Fruit fly (Drosophila melanogaster): ENCODE data around the gene CG14073.
A peak's percentile ranks its signal among the peaks of the same experiment; 100 is the strongest.

CG14073 gene

dm6 chr3L:18781653-18782629, 38.5 kb downstream of the CG14073 start (continued):
- peak; percentile 56 for TF ChIP-seq PHDP (tag; optimal IDR thresholded peaks at IDR 0.05)
- no peak for TF ChIP-seq ken (GFP tag; IDR thresholded peaks at IDR 0.05)
- TF ChIP-seq CG6683 (GFP tag; optimal IDR thresholded peaks at IDR 0.05) = no peak
- no peak for TF ChIP-seq chn (GFP tag; optimal IDR thresholded peaks at IDR 0.05)
- TF ChIP-seq Myb (GFP tag; optimal IDR thresholded peaks at IDR 0.05) = no peak
- no peak for TF ChIP-seq D (optimal IDR thresholded peaks at IDR 0.05)
- TF ChIP-seq D (GFP tag; optimal IDR thresholded peaks at IDR 0.05) = no peak
- TF ChIP-seq Bdp1 (GFP tag; optimal IDR thresholded peaks at IDR 0.05) = no peak
- TF ChIP-seq Xbp1 (GFP tag; optimal IDR thresholded peaks at IDR 0.05) = peak; percentile 50
- 0 out of 3 replicates have a peak, but pooled peaks have one; percentile 18 for TF ChIP-seq CG7357 (GFP tag; IDR thresholded peaks at IDR 0.05)
- TF ChIP-seq oc (tag; optimal IDR thresholded peaks at IDR 0.05) = no peak
- no peak for TF ChIP-seq tna (GFP tag; IDR thresholded peaks at IDR 0.05; ENCODE audit: partially characterized antibody)
- no peak for TF ChIP-seq slp2 (GFP tag; optimal IDR thresholded peaks at IDR 0.05)
- no peak for TF ChIP-seq zfh1 (GFP tag; IDR thresholded peaks at IDR 0.05)
- no peak for TF ChIP-seq CG12744 (GFP tag; optimal IDR thresholded peaks at IDR 0.05)
- TF ChIP-seq CG10274 (GFP tag; optimal IDR thresholded peaks at IDR 0.05) = no peak
- TF ChIP-seq CG10147 (GFP tag; optimal IDR thresholded peaks at IDR 0.05) = peak; percentile 22
- TF ChIP-seq CG12236 (GFP tag; optimal IDR thresholded peaks at IDR 0.05) = no peak
- no peak for TF ChIP-seq pum (GFP tag; optimal IDR thresholded peaks at IDR 0.05)
- TF ChIP-seq Pdp1 (GFP tag; optimal IDR thresholded peaks at IDR 0.05) = peak; percentile 28 to 53
- peak; percentile 49 for TF ChIP-seq BtbVII (GFP tag; optimal IDR thresholded peaks at IDR 0.05)
- TF ChIP-seq CG10979 (tag; optimal IDR thresholded peaks at IDR 0.05) = no peak
- peak; percentile 14 for TF ChIP-seq Fer2 (tag; optimal IDR thresholded peaks at IDR 0.05)
- TF ChIP-seq Doc2 (GFP tag; IDR thresholded peaks at IDR 0.05) = no peak
- peak; percentile 81 for TF ChIP-seq CG9437 (GFP tag; optimal IDR thresholded peaks at IDR 0.05)
- TF ChIP-seq zen2 (GFP tag; IDR thresholded peaks at IDR 0.05; ENCODE audit: partially characterized antibody) = no peak
- TF ChIP-seq al (GFP tag; IDR thresholded peaks at IDR 0.05) = no peak
- peak; percentile 85 for TF ChIP-seq CG12769 (tag; optimal IDR thresholded peaks at IDR 0.05)
- TF ChIP-seq CG2678 (tag; optimal IDR thresholded peaks at IDR 0.05) = peak; percentile 82
- TF ChIP-seq Rfx (GFP tag; IDR thresholded peaks at IDR 0.05) = no peak
- TF ChIP-seq HmgZ (tag; optimal IDR thresholded peaks at IDR 0.05) = no peak
- TF ChIP-seq her (GFP tag; optimal IDR thresholded peaks at IDR 0.05) = no peak
- TF ChIP-seq CG2202 (tag; optimal IDR thresholded peaks at IDR 0.05) = no peak
- TF ChIP-seq CG12299 (tag; optimal IDR thresholded peaks at IDR 0.05) = no peak
- TF ChIP-seq lola (GFP tag; optimal IDR thresholded peaks at IDR 0.05) = no peak
- TF ChIP-seq cato (GFP tag; optimal IDR thresholded peaks at IDR 0.05; ENCODE audit: borderline replicate concordance) = peak; percentile 27
- TF ChIP-seq salm (tag; optimal IDR thresholded peaks at IDR 0.05) = peak; percentile 10
- TF ChIP-seq Xrp1 (GFP tag; IDR thresholded peaks at IDR 0.05) = peak; percentile 32; the same call in 1 of the 2 replicates
- TF ChIP-seq CG33213 (GFP tag; optimal IDR thresholded peaks at IDR 0.05) = no peak
- TF ChIP-seq fd96Cb (tag; optimal IDR thresholded peaks at IDR 0.05) = peak; percentile 56
- TF ChIP-seq schlank (tag; optimal IDR thresholded peaks at IDR 0.05) = no peak
- no peak for TF ChIP-seq inv (GFP tag; IDR thresholded peaks at IDR 0.05; ENCODE audit: partially characterized antibody)
- TF ChIP-seq Dip3 (GFP tag; optimal IDR thresholded peaks at IDR 0.05) = no peak
- no peak for TF ChIP-seq fru (optimal IDR thresholded peaks at IDR 0.05)
- no peak for TF ChIP-seq sens-2 (GFP tag; IDR thresholded peaks at IDR 0.05)
- no peak for TF ChIP-seq CG11560 (tag; IDR thresholded peaks at IDR 0.05)
- TF ChIP-seq Opbp (GFP tag; IDR thresholded peaks at IDR 0.05; ENCODE audit: partially characterized antibody) = no peak
- TF ChIP-seq CG6654 (GFP tag; optimal IDR thresholded peaks at IDR 0.05) = no peak
- TF ChIP-seq H2.0 (GFP tag; IDR thresholded peaks at IDR 0.05) = peak; percentile 36; the same call in 1 of the 2 replicates

All from whole organism, embryonic.